Worm (Caenorhabditis elegans): ENCODE data around the gene fbxb-31.

- TF ChIP-seq W03F9.2 (tag; optimal IDR thresholded peaks at IDR 0.05), result no peak
- no peak for TF ChIP-seq him-1 (tag; optimal IDR thresholded peaks at IDR 0.05)
Observed at ce11 chrII:3595339-3595738, 43.8 kb downstream of the fbxb-31 start, which contains the start of gene Y49F6A.12.

Measured in whole organism, L4/young adult.